Fruit fly (Drosophila melanogaster) whole organism, embryonic: ENCODE data around the gene IntS4.

ENCODE experiments used
- B-H2 ChIP-seq: fragments of 200-800 bp; sonication (Bioruptor generic); optimal IDR thresholded peaks from 2 replicates; lab custom pipeline; 2018; ENCODE audit warnings: missing biosample characterization, mild to moderate bottlenecking, missing genetic modification characterization
- CG10366 ChIP-seq: fragments of 200-800 bp; sonication (Bioruptor generic); IDR thresholded peaks from 2 replicates; pipeline ENCODE4 v1.3.6; 2022; ENCODE audit warnings: missing biosample characterization, missing genetic modification characterization
- CG11093 ChIP-seq: fragments of 200-800 bp; sonication (Bioruptor generic); IDR thresholded peaks from 3 replicates; pipeline ENCODE4 v1.3.6; 2022; ENCODE audit warnings: missing biosample characterization, missing genetic modification characterization
- CG12236 ChIP-seq: fragments of 200-800 bp; sonication (Bioruptor generic); optimal IDR thresholded peaks from 2 replicates; lab custom pipeline; 2016; ENCODE audit warnings: missing biosample characterization, missing genetic modification characterization
- CG13287 ChIP-seq: fragments of 200-800 bp; sonication (Bioruptor generic); IDR thresholded peaks from 2 replicates; pipeline ENCODE4 v1.3.6; 2022; ENCODE audit warnings: missing biosample characterization, missing genetic modification characterization; ENCODE audit not compliant: partially characterized antibody
- CG14050 ChIP-seq: fragments of 200-800 bp; sonication (Bioruptor generic); IDR thresholded peaks from 3 replicates; pipeline ENCODE4 v1.3.6; 2022; ENCODE audit warnings: missing biosample characterization, missing genetic modification characterization
- CG17385 ChIP-seq: fragments of 200-800 bp; sonication (Bioruptor generic); optimal IDR thresholded peaks from 3 replicates; lab custom pipeline; 2018; ENCODE audit warnings: missing biosample characterization, mild to moderate bottlenecking, missing genetic modification characterization
- CG18011 ChIP-seq: fragments of 200-800 bp; sonication (Bioruptor generic); optimal IDR thresholded peaks from 2 replicates; lab custom pipeline; 2017; ENCODE audit warnings: missing biosample characterization, missing genetic modification characterization, mild to moderate bottlenecking, moderate library complexity, missing genotype
- CG18619 ChIP-seq: fragments of 200-800 bp; sonication (Bioruptor generic); optimal IDR thresholded peaks from 3 replicates; lab custom pipeline; 2017; ENCODE audit warnings: missing biosample characterization, mild to moderate bottlenecking, missing genetic modification characterization
- CG2120 ChIP-seq: fragments of 200-800 bp; sonication (Bioruptor generic); optimal IDR thresholded peaks from 3 replicates; lab custom pipeline; 2016; ENCODE audit warnings: missing biosample characterization, missing genetic modification characterization
- CG2875 ChIP-seq: fragments of 200-800 bp; sonication (Bioruptor generic); optimal IDR thresholded peaks from 2 replicates; lab custom pipeline; 2017; ENCODE audit warnings: missing biosample characterization, mild to moderate bottlenecking, missing genetic modification characterization, missing genetic modification reagents
- CG3065 ChIP-seq: fragments of 200-800 bp; sonication (Bioruptor generic); optimal IDR thresholded peaks from 2 replicates; lab custom pipeline; 2016; ENCODE audit warnings: missing biosample characterization, missing genetic modification characterization
- CG4707 ChIP-seq: fragments of 200-800 bp; sonication (Bioruptor generic); optimal IDR thresholded peaks from 2 replicates; lab custom pipeline; 2018; ENCODE audit warnings: missing biosample characterization, mild to moderate bottlenecking, missing genetic modification characterization, moderate library complexity
- CG6272 ChIP-seq: fragments of 200-800 bp; sonication (Bioruptor generic); IDR thresholded peaks from 2 replicates; pipeline ENCODE4 v1.3.6; 2022; ENCODE audit warnings: missing biosample characterization, missing genetic modification characterization
- CG6854 ChIP-seq: fragments of 200-800 bp; sonication (Bioruptor generic); optimal IDR thresholded peaks from 3 replicates; lab custom pipeline; 2017; ENCODE audit warnings: missing biosample characterization, mild to moderate bottlenecking, missing genetic modification characterization
- CG7556 ChIP-seq: fragments of 200-800 bp; sonication (Bioruptor generic); optimal IDR thresholded peaks from 2 replicates; lab custom pipeline; 2017; ENCODE audit warnings: missing biosample characterization, mild to moderate bottlenecking, missing genetic modification characterization
- CG7928 ChIP-seq: fragments of 200-800 bp; sonication (Bioruptor generic); optimal IDR thresholded peaks from 2 replicates; lab custom pipeline; 2017; ENCODE audit warnings: missing biosample characterization, mild to moderate bottlenecking, missing genetic modification characterization
- Dek ChIP-seq: fragments of 200-800 bp; sonication (Bioruptor generic); optimal IDR thresholded peaks from 3 replicates; lab custom pipeline; 2019; ENCODE audit warnings: missing biosample characterization, mild to moderate bottlenecking, missing genetic modification characterization, moderate library complexity
- Dref ChIP-seq: fragments of 200-800 bp; sonication (Bioruptor generic); IDR thresholded peaks from 2 replicates; pipeline ENCODE4 v1.3.6; 2022; ENCODE audit warnings: missing biosample characterization, missing genetic modification characterization
- Gsc ChIP-seq: fragments of 200-800 bp; sonication (Bioruptor generic); IDR thresholded peaks from 2 replicates; pipeline ENCODE4 v1.3.6; 2022; ENCODE audit warnings: missing biosample characterization, missing genetic modification characterization
- Hr39 ChIP-seq: fragments of >200 bp; optimal IDR thresholded peaks from 2 replicates; lab custom pipeline; 2017
- Myb ChIP-seq: fragments of 200-800 bp; sonication (Bioruptor generic); optimal IDR thresholded peaks from 2 replicates; lab custom pipeline; 2016; ENCODE audit warnings: missing biosample characterization, missing genetic modification characterization
- Ssrp ChIP-seq: fragments of 200-800 bp; sonication (Bioruptor generic); optimal IDR thresholded peaks from 2 replicates; lab custom pipeline; 2018; ENCODE audit warnings: missing biosample characterization, mild to moderate bottlenecking, missing genetic modification characterization, moderate library complexity
- Stat92E ChIP-seq, 3 experiments: fragments of >200 bp in 2 of 3; fragments of 200-800 bp in 1 of 3; sonication (Bioruptor generic) in 1 of 3; optimal IDR thresholded peaks; 2 replicates each; lab custom pipeline; 2017 to 2019; ENCODE audit warnings: missing biosample characterization in 3 of 3, missing genetic modification characterization in 3 of 3, mild to moderate bottlenecking in 1 of 3, moderate library complexity in 1 of 3
- TFAM ChIP-seq: fragments of 200-800 bp; sonication (Bioruptor generic); optimal IDR thresholded peaks from 2 replicates; lab custom pipeline; 2017; ENCODE audit warnings: missing biosample characterization, missing genetic modification characterization, inconsistent platforms
- Usf ChIP-seq: fragments of 200-800 bp; sonication (Bioruptor generic); optimal IDR thresholded peaks from 2 replicates; lab custom pipeline; 2017; ENCODE audit warnings: missing genotype, missing biosample characterization, missing genetic modification characterization
- Xrp1 ChIP-seq: fragments of 200-800 bp; sonication (Bioruptor generic); IDR thresholded peaks from 2 replicates; pipeline ENCODE4 v1.3.6; 2022; ENCODE audit warnings: missing biosample characterization, missing genetic modification characterization
- bcd ChIP-seq: fragments of 200-800 bp; sonication (Bioruptor generic); optimal IDR thresholded peaks from 2 replicates; lab custom pipeline; 2017; ENCODE audit warnings: missing biosample characterization, mild to moderate bottlenecking, missing genetic modification characterization
- btn ChIP-seq: fragments of 200-800 bp; sonication (Bioruptor generic); optimal IDR thresholded peaks from 2 replicates; lab custom pipeline; 2016; ENCODE audit warnings: missing biosample characterization, missing genetic modification characterization
- caup ChIP-seq: fragments of 200-800 bp; sonication (Bioruptor generic); optimal IDR thresholded peaks from 3 replicates; lab custom pipeline; 2017; ENCODE audit warnings: missing biosample characterization, mild to moderate bottlenecking, missing genetic modification characterization, moderate library complexity; ENCODE audit not compliant: severe bottlenecking
- chif ChIP-seq, 2 experiments: fragments of 200-800 bp; sonication (Bioruptor generic); optimal IDR thresholded peaks; 3 replicates each; lab custom pipeline; 2016; ENCODE audit warnings: missing biosample characterization in 2 of 2, missing genetic modification characterization in 2 of 2
- ci ChIP-seq: fragments of 200-800 bp; sonication (Bioruptor generic); IDR thresholded peaks from 3 replicates; pipeline ENCODE4 v1.3.6; 2022; ENCODE audit warnings: missing biosample characterization, missing genetic modification characterization
- croc ChIP-seq: fragments of 200-800 bp; sonication (Bioruptor generic); conservative IDR thresholded peaks from 3 replicates; pipeline ENCODE4 v1.3.6; 2022; ENCODE audit warnings: missing biosample characterization, missing genetic modification characterization
- dati ChIP-seq: fragments of 200-800 bp; sonication (Bioruptor generic); IDR thresholded peaks from 2 replicates; pipeline ENCODE4 v1.3.6; 2022; ENCODE audit warnings: missing biosample characterization, missing genetic modification characterization
- dimm ChIP-seq: fragments of 200-800 bp; sonication (Bioruptor generic); IDR thresholded peaks from 2 replicates; pipeline ENCODE4 v1.3.6; 2022; ENCODE audit warnings: missing biosample characterization, missing genetic modification characterization
- dmrt11E ChIP-seq: fragments of 200-800 bp; sonication (Bioruptor generic); optimal IDR thresholded peaks from 3 replicates; lab custom pipeline; 2018; ENCODE audit warnings: missing biosample characterization, mild to moderate bottlenecking, missing genetic modification characterization, moderate library complexity
- dysf ChIP-seq: fragments of 200-800 bp; sonication (Bioruptor generic); IDR thresholded peaks from 3 replicates; pipeline ENCODE4 v1.3.6; 2022; ENCODE audit warnings: missing biosample characterization, missing genetic modification characterization
- eve ChIP-seq, 2 experiments: fragments of >200 bp; optimal IDR thresholded peaks; 2 replicates each; lab custom pipeline; 2017; ENCODE audit warnings: missing biosample characterization in 2 of 2, missing genetic modification characterization in 2 of 2
- ftz-f1 ChIP-seq: fragments of 200-800 bp; sonication (Bioruptor generic); optimal IDR thresholded peaks from 2 replicates; lab custom pipeline; 2016; ENCODE audit warnings: missing biosample characterization, missing genetic modification characterization
- gro ChIP-seq: fragments of 200-800 bp; sonication (Bioruptor generic); optimal IDR thresholded peaks from 2 replicates; lab custom pipeline; 2016; ENCODE audit warnings: missing biosample characterization, missing genetic modification characterization
- ham ChIP-seq: fragments of 200-800 bp; sonication (Bioruptor generic); IDR thresholded peaks from 2 replicates; pipeline ENCODE4 v1.3.6; 2022; ENCODE audit warnings: missing biosample characterization, missing genetic modification characterization
- lmd ChIP-seq: fragments of 200-800 bp; sonication (Bioruptor generic); IDR thresholded peaks from 2 replicates; pipeline ENCODE4 v1.3.6; 2022; ENCODE audit warnings: missing biosample characterization, missing genetic modification characterization
- peb ChIP-seq: fragments of 200-800 bp; sonication (Bioruptor generic); IDR thresholded peaks from 2 replicates; pipeline ENCODE4 v1.3.6; 2022; ENCODE audit warnings: missing biosample characterization, missing genetic modification characterization
- pho ChIP-seq: fragments of 200-800 bp; sonication (Bioruptor generic); optimal IDR thresholded peaks from 2 replicates; lab custom pipeline; 2016; ENCODE audit warnings: missing biosample characterization, missing genetic modification characterization
- phol ChIP-seq: fragments of 200-800 bp; sonication (Bioruptor generic); optimal IDR thresholded peaks from 3 replicates; lab custom pipeline; 2018; ENCODE audit warnings: missing biosample characterization, mild to moderate bottlenecking, missing genetic modification characterization, moderate library complexity
- ranshi ChIP-seq: fragments of 200-800 bp; sonication (Bioruptor generic); IDR thresholded peaks from 2 replicates; pipeline ENCODE4 v1.3.6; 2022; ENCODE audit warnings: missing biosample characterization, missing genetic modification characterization
- sc ChIP-seq, 3 experiments: fragments of >200 bp in 2 of 3; fragments of 200-800 bp in 1 of 3; sonication (Bioruptor generic) in 1 of 3; optimal IDR thresholded peaks; 2 replicates in 2 of 3; 3 replicates in 1 of 3; lab custom pipeline; 2017; ENCODE audit warnings: mild to moderate bottlenecking in 1 of 3, missing biosample characterization in 1 of 3, missing genetic modification characterization in 1 of 3, missing genetic modification reagents in 1 of 3
- tna ChIP-seq: fragments of 200-800 bp; sonication (Bioruptor generic); IDR thresholded peaks from 2 replicates; pipeline ENCODE4 v1.3.6; 2022; ENCODE audit warnings: missing biosample characterization, missing genetic modification characterization; ENCODE audit not compliant: partially characterized antibody
- twi ChIP-seq: fragments of 200-800 bp; optimal IDR thresholded peaks from 2 replicates; lab custom pipeline; 2019; ENCODE audit warnings: missing biosample characterization, mild to moderate bottlenecking, missing genetic modification characterization, moderate library complexity
- unpg ChIP-seq: fragments of 200-800 bp; sonication (Bioruptor generic); optimal IDR thresholded peaks from 3 replicates; lab custom pipeline; 2018; ENCODE audit warnings: missing biosample characterization, mild to moderate bottlenecking, missing genetic modification characterization, moderate library complexity
- z ChIP-seq: fragments of 200-800 bp; sonication (Bioruptor generic); IDR thresholded peaks from 3 replicates; pipeline ENCODE4 v1.3.6; 2022; ENCODE audit warnings: missing biosample characterization, missing genetic modification characterization

Gene IntS4

dm6 chrX:8606206-8606605 lies 47.6 kb upstream of the IntS4 start, which contains the start of gene Caf1-180 (continued):
- TF ChIP-seq CG4707 (GFP tag; lab: Kevin White, UChicago) (no peak), z (GFP tag; lab: Robert Waterston, UW) (no peak), Dref (GFP tag; lab: Robert Waterston, UW) (peak; percentile 89), CG11093 (no peak), chif (GFP tag; optimal IDR thresholded peaks at IDR 0.05; lab: Kevin White, UChicago) (peak in 1 of 2 experiments; percentile 31), lmd (GFP tag; lab: Robert Waterston, UW) (peak; percentile 7; the same call in 1 of the 2 replicates), dmrt11E (no peak), bcd (GFP tag; lab: Kevin White, UChicago) (peak; percentile 25), dimm (GFP tag; lab: Robert Waterston, UW) (no peak), CG17385 (GFP tag; lab: Kevin White, UChicago) (no peak), eve (GFP tag; optimal IDR thresholded peaks at IDR 0.05; lab: Kevin White, UChicago) (no peak), ranshi (GFP tag; lab: Robert Waterston, UW) (no peak), peb (GFP tag; lab: Robert Waterston, UW) (no peak), CG13287 (peak; percentile 83), ftz-f1 (GFP tag; lab: Kevin White, UChicago) (peak; percentile 2), CG6854 (no peak), B-H2 (no peak), CG12236 (GFP tag; lab: Kevin White, UChicago) (no peak), dati (GFP tag; lab: Robert Waterston, UW) (no peak), twi (no peak), Dek (tag; lab: Kevin White, UChicago) (no peak), pho (GFP tag; lab: Kevin White, UChicago) (peak; percentile 45), dysf (GFP tag; lab: Robert Waterston, UW) (peak; percentile 41; the same call in 1 of the 3 replicates), Myb (GFP tag; lab: Kevin White, UChicago) (peak; percentile 68), CG6272 (GFP tag; lab: Robert Waterston, UW) (0 out of 2 replicates have a peak, but pooled peaks have one; percentile 18), ham (no peak), CG7928 (no peak), CG18619 (GFP tag; lab: Kevin White, UChicago) (no peak), unpg (GFP tag; lab: Kevin White, UChicago) (no peak), btn (GFP tag; lab: Kevin White, UChicago) (no peak), TFAM (GFP tag; lab: Kevin White, UChicago) (no peak), Ssrp (tag; lab: Kevin White, UChicago) (no peak), caup (GFP tag; lab: Kevin White, UChicago) (no peak), CG2120 (GFP tag; lab: Kevin White, UChicago) (peak; percentile 54), CG10366 (GFP tag; lab: Robert Waterston, UW) (no peak), phol (tag; lab: Kevin White, UChicago) (peak; percentile 43), sc (optimal IDR thresholded peaks at IDR 0.05; lab: Kevin White, UChicago) (no peak), sc (GFP tag; optimal IDR thresholded peaks at IDR 0.05; lab: Kevin White, UChicago) (no peak), gro (peak; percentile 1), CG3065 (no peak), Gsc (GFP tag; lab: Robert Waterston, UW) (no peak), Xrp1 (GFP tag; lab: Robert Waterston, UW) (no peak), ci (GFP tag; lab: Robert Waterston, UW) (peak; percentile 39; the same call in 1 of the 3 replicates), CG14050 (no peak), Hr39 (lab: Kevin White, UChicago) (no peak), CG2875 (GFP tag; lab: Kevin White, UChicago) (no peak), CG7556 (no peak), croc (GFP tag; lab: Robert Waterston, UW) (no peak), Usf (GFP tag; lab: Kevin White, UChicago) (no peak), CG18011 (GFP tag; lab: Kevin White, UChicago) (no peak), Stat92E (GFP tag; optimal IDR thresholded peaks at IDR 0.05; lab: Kevin White, UChicago) (no peak), tna (peak; percentile 57; the same call in 1 of the 2 replicates)
